Worm (Caenorhabditis elegans): ENCODE data around the gene sri-10.

DNA sequence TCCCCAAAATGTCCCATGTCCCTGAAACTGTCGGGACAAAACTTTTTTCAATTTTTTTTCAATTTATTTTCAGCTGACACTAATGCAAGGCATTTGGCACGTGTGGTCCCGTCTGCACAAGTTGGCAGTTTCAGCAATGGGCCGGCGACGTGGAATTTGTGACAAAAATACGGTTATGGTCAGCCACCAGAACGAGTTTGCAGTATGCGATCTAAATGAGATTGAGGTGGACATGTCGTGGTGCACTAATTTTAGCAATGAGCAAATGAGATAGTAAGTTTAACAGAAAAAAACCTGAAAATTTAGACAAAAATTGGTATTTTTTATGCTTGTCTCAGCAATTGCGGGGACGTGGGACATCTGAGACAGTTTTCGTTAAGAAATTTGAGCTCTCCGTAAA, 36.2 kb upstream of the sri-10 start:
- TF ChIP-seq hmg-1.2 (GFP tag; IDR thresholded peaks at IDR 0.05) (no peak), ceh-79 (tag; optimal IDR thresholded peaks at IDR 0.05) (no peak), ztf-25 (GFP tag; IDR thresholded peaks at IDR 0.05) (no peak), F23B12.7 (tag; optimal IDR thresholded peaks at IDR 0.05; ENCODE audit: insufficient read depth) (no peak)
